Worm (Caenorhabditis elegans): Measurements from ENCODE around the gene F39F10.3.

Gene F39F10.3

ce11 chrX:16929560-16930332, 38.0 kb downstream of the F39F10.3 start (continued):
- TF ChIP-seq nhr-237 (tag; optimal IDR thresholded peaks at IDR 0.05) (peak; percentile 62), spr-3 (GFP tag; optimal IDR thresholded peaks at IDR 0.05) (peak; percentile 74), lsy-2 (tag; optimal IDR thresholded peaks at IDR 0.05) (peak; percentile 90 to 95), rbr-2 (tag; optimal IDR thresholded peaks at IDR 0.05) (peak; percentile 97), madf-5 (GFP tag; IDR thresholded peaks at IDR 0.05) (0 out of 4 replicates have a peak, but pooled peaks of 1 of the 2 experiments have one; percentile 29), dmd-9 (GFP tag; IDR thresholded peaks at IDR 0.05) (peak; percentile 76; the same call in 1 of the 2 replicates), fkh-10 (GFP tag; optimal IDR thresholded peaks at IDR 0.05) (peak; percentile 81), zfp-3 (GFP tag; conservative IDR thresholded peaks at IDR 0.05) (peak; percentile 85), dve-1 (tag; optimal IDR thresholded peaks at IDR 0.05; ENCODE audit: insufficient read depth) (peak; percentile 99), hlh-30 (tag; optimal IDR thresholded peaks at IDR 0.05; ENCODE audit: insufficient read depth) (peak; percentile 100), hif-1 (tag; optimal IDR thresholded peaks at IDR 0.05) (peak; percentile 79 to 94), ceh-20 (GFP tag; IDR thresholded peaks at IDR 0.05) (peak; percentile 98), vab-7 (GFP tag; IDR thresholded peaks at IDR 0.05) (peak; percentile 85), lin-39 (tag; optimal IDR thresholded peaks at IDR 0.05) (peak; percentile 29), ceh-82 (tag; optimal IDR thresholded peaks at IDR 0.05) (no peak), set-16 (GFP tag; IDR thresholded peaks at IDR 0.05) (peak; percentile 98), nhr-48 (tag; optimal IDR thresholded peaks at IDR 0.05) (peak; percentile 95), Y5F2A.4 (GFP tag; optimal IDR thresholded peaks at IDR 0.05) (no peak), lir-3 (tag; optimal IDR thresholded peaks at IDR 0.05) (no peak), hlh-11 (tag; optimal IDR thresholded peaks at IDR 0.05) (peak; percentile 100), lim-7 (GFP tag; IDR thresholded peaks at IDR 0.05) (peak; percentile 72)

DNA sequence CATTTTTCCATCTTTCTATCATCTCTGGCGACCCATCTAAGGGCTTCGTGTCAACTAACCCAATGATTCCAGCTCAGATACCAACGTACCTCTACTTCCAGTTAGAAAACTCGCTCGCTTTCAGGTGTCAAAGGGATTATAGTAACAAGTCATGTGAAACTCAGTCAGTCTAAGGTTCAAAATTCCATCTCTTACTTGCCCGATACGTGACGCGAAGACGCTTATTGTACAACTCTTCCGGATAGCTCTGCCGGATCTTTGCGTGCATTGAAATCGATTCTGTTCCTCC, 38.5 kb downstream of the F39F10.3 start:
- TF ChIP-seq ama-1 (optimal IDR thresholded peaks at IDR 0.05) (peak; percentile 69), F49E8.2 (tag; optimal IDR thresholded peaks at IDR 0.05; ENCODE audit: borderline replicate concordance) (no peak), duxl-1 (tag; optimal IDR thresholded peaks at IDR 0.05; ENCODE audit: poor library complexity) (peak; percentile 48), lir-3 (tag; optimal IDR thresholded peaks at IDR 0.05) (no peak), daf-16 (GFP tag; optimal IDR thresholded peaks at IDR 0.05) (no peak), daf-16 (tag; optimal IDR thresholded peaks at IDR 0.05) (no peak), ZK337.2 (GFP tag; IDR thresholded peaks at IDR 0.05) (no peak), daf-12 (tag; optimal IDR thresholded peaks at IDR 0.05) (no peak), mxl-2 (GFP tag; conservative IDR thresholded peaks at IDR 0.05) (no peak), mes-2 (tag; optimal IDR thresholded peaks at IDR 0.05; ENCODE audit: poor library complexity, severe bottlenecking) (peak; percentile 8), set-16 (GFP tag; IDR thresholded peaks at IDR 0.05) (no peak), saeg-2 (GFP tag; IDR thresholded peaks at IDR 0.05) (no peak), aha-1 (tag) (peak; percentile 93), unc-62 (GFP tag; optimal IDR thresholded peaks at IDR 0.05 in 1 of 2) (peak in 1 of 2 experiments; percentile 95), unc-62 (tag; optimal IDR thresholded peaks at IDR 0.05) (no peak)

ce11 chrX:16930663-16931097, 38.9 kb downstream of the F39F10.3 start:
- TF ChIP-seq duxl-1 (tag; optimal IDR thresholded peaks at IDR 0.05; ENCODE audit: poor library complexity) (peak; percentile 59), ceh-62 (tag; optimal IDR thresholded peaks at IDR 0.05) (peak; percentile 19), hif-1 (tag; optimal IDR thresholded peaks at IDR 0.05) (peak in 1 of 2 experiments; percentile 84), ceh-28 (tag; optimal IDR thresholded peaks at IDR 0.05) (no peak), dve-1 (tag; optimal IDR thresholded peaks at IDR 0.05; ENCODE audit: insufficient read depth) (peak; percentile 71), hmg-1.1 (GFP tag; IDR thresholded peaks at IDR 0.05) (peak; percentile 48), unc-39 (tag; optimal IDR thresholded peaks at IDR 0.05) (no peak), dmd-9 (GFP tag; IDR thresholded peaks at IDR 0.05) (peak; percentile 55; the same call in 1 of the 2 replicates), rbr-2 (tag; optimal IDR thresholded peaks at IDR 0.05) (no peak), zfp-3 (GFP tag; conservative IDR thresholded peaks at IDR 0.05) (peak; percentile 93), ZK546.5 (tag; optimal IDR thresholded peaks at IDR 0.05) (peak in 1 of 2 experiments; percentile 42), saeg-2 (GFP tag; IDR thresholded peaks at IDR 0.05) (peak; percentile 58; the same call in 1 of the 2 replicates), ztf-11 (tag; optimal IDR thresholded peaks at IDR 0.05) (no peak), pha-4 (GFP tag; IDR thresholded peaks at IDR 0.05) (peak; percentile 70), pha-4 (tag; optimal IDR thresholded peaks at IDR 0.05) (peak; percentile 96), cey-2 (tag; optimal IDR thresholded peaks at IDR 0.05; ENCODE audit: borderline replicate concordance, insufficient read depth) (no peak), nhr-76 (tag; optimal IDR thresholded peaks at IDR 0.05) (no peak), spr-3 (GFP tag; optimal IDR thresholded peaks at IDR 0.05) (no peak), nhr-10 (tag; optimal IDR thresholded peaks at IDR 0.05) (peak; percentile 94), ama-1 (optimal IDR thresholded peaks at IDR 0.05) (peak; percentile 99), skn-1 (tag; optimal IDR thresholded peaks at IDR 0.05) (no peak)
